Fruit fly (Drosophila melanogaster): ENCODE data around the gene aub.

The aub gene

DNA sequence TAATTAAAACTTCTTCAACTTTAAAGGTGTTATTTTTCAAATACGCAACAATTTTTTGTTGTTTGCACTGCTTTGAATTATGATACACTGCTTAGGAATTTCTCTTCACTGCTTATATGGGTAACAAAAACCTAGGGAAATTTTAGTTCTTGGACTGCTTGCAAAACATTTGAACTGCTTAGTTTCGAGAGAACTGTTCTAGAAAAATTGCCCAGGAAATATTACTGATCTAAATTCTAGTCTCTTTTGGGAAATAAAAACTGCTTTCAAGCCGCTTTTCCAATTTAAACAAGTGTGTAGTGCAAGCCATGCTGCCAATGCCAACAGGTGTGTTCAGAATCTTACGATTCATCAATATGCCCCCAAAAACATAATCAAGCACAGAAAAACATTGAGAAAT lies 36.8 kb downstream of the aub start (continued):
- TF ChIP-seq toy (GFP tag; IDR thresholded peaks at IDR 0.05) (no peak), Hr51 (GFP tag; optimal IDR thresholded peaks at IDR 0.05) (no peak), CG12391 (tag; optimal IDR thresholded peaks at IDR 0.05) (peak; percentile 30), CG1792 (GFP tag; optimal IDR thresholded peaks at IDR 0.05) (no peak), CG12104 (GFP tag; optimal IDR thresholded peaks at IDR 0.05) (no peak), CG6791 (GFP tag; IDR thresholded peaks at IDR 0.05; ENCODE audit: partially characterized antibody) (peak; percentile 58; the same call in 2 of the 3 replicates), CG11085 (GFP tag; IDR thresholded peaks at IDR 0.05) (no peak), CG14050 (GFP tag; IDR thresholded peaks at IDR 0.05) (no peak), Lhr (GFP tag; optimal IDR thresholded peaks at IDR 0.05) (peak; percentile 59), trh (GFP tag; optimal IDR thresholded peaks at IDR 0.05) (no peak), ap (GFP tag; IDR thresholded peaks at IDR 0.05) (no peak), Dbx (GFP tag; IDR thresholded peaks at IDR 0.05) (no peak), ara (GFP tag; IDR thresholded peaks at IDR 0.05) (no peak; the same call in 1 of the 2 replicates), Optix (GFP tag; IDR thresholded peaks at IDR 0.05) (no peak), Awh (GFP tag; IDR thresholded peaks at IDR 0.05) (no peak), CG13424 (tag; optimal IDR thresholded peaks at IDR 0.05) (peak; percentile 32), TFAM (GFP tag; optimal IDR thresholded peaks at IDR 0.05) (no peak), pb (GFP tag; optimal IDR thresholded peaks at IDR 0.05) (no peak), twi (tag; optimal IDR thresholded peaks at IDR 0.05) (no peak), bigmax (GFP tag; optimal IDR thresholded peaks at IDR 0.05) (no peak), ATbp (GFP tag; optimal IDR thresholded peaks at IDR 0.05) (no peak), CG9609 (GFP tag; optimal IDR thresholded peaks at IDR 0.05) (no peak), NK7.1 (GFP tag; optimal IDR thresholded peaks at IDR 0.05) (no peak), pita (GFP tag; optimal IDR thresholded peaks at IDR 0.05) (peak; percentile 49), fru (optimal IDR thresholded peaks at IDR 0.05) (no peak), Rfx (GFP tag; IDR thresholded peaks at IDR 0.05) (no peak), psq (GFP tag; optimal IDR thresholded peaks at IDR 0.05) (no peak), mld (GFP tag; IDR thresholded peaks at IDR 0.05; ENCODE audit: partially characterized antibody) (no peak), chinmo (GFP tag; IDR thresholded peaks at IDR 0.05; ENCODE audit: partially characterized antibody) (no peak), Poxn (GFP tag; IDR thresholded peaks at IDR 0.05) (no peak), NC2β (GFP tag; optimal IDR thresholded peaks at IDR 0.05) (no peak), D19B (GFP tag; optimal IDR thresholded peaks at IDR 0.05) (no peak), Ptx1 (GFP tag; IDR thresholded peaks at IDR 0.05) (no peak), CG17829 (tag; optimal IDR thresholded peaks at IDR 0.05) (peak; percentile 61), phol (tag; optimal IDR thresholded peaks at IDR 0.05) (peak; percentile 45), chif (GFP tag; optimal IDR thresholded peaks at IDR 0.05) (peak in 1 of 2 experiments; percentile 34), CG15601 (tag; optimal IDR thresholded peaks at IDR 0.05) (peak; percentile 36), shn (GFP tag; optimal IDR thresholded peaks at IDR 0.05) (no peak), Abd-B (GFP tag; optimal IDR thresholded peaks at IDR 0.05) (peak; percentile 32), ham (GFP tag; IDR thresholded peaks at IDR 0.05) (no peak), CG4730 (GFP tag; IDR thresholded peaks at IDR 0.05) (no peak), run (tag; optimal IDR thresholded peaks at IDR 0.05) (no peak), CG4282 (GFP tag; optimal IDR thresholded peaks at IDR 0.05) (no peak), CG1529 (GFP tag; optimal IDR thresholded peaks at IDR 0.05) (no peak), Oaz (GFP tag; IDR thresholded peaks at IDR 0.05) (no peak), gcm (GFP tag; optimal IDR thresholded peaks at IDR 0.05) (no peak), CG15479 (GFP tag; optimal IDR thresholded peaks at IDR 0.05) (no peak), Mad (GFP tag; optimal IDR thresholded peaks at IDR 0.05) (no peak), CG18476 (GFP tag; optimal IDR thresholded peaks at IDR 0.05) (no peak), schlank (tag; optimal IDR thresholded peaks at IDR 0.05) (no peak), scrt (GFP tag; optimal IDR thresholded peaks at IDR 0.05) (peak; percentile 75), seq (GFP tag; IDR thresholded peaks at IDR 0.05) (no peak)

Measured in whole organism, embryonic.